Fruit fly (Drosophila melanogaster) whole organism, embryonic: ENCODE measurements around the gene Sys1.

Experiments used
- ATbp ChIP-seq: fragments of 200-800 bp; sonication (Bioruptor generic); optimal IDR thresholded peaks from 2 replicates; lab custom pipeline; 2017; ENCODE audit warnings: missing biosample characterization, mild to moderate bottlenecking, missing genetic modification characterization, missing genetic modification reagents
- Ada2b ChIP-seq: fragments of 200-800 bp; sonication (Bioruptor generic); IDR thresholded peaks from 2 replicates; pipeline ENCODE4 v1.3.6; 2022; ENCODE audit warnings: missing biosample characterization, missing genetic modification characterization
- Atf6 ChIP-seq: fragments of 200-800 bp; sonication (Bioruptor generic); IDR thresholded peaks from 2 replicates; pipeline ENCODE4 v1.3.6; 2022; ENCODE audit warnings: missing biosample characterization, missing genetic modification characterization
- CG1024 ChIP-seq: fragments of 200-800 bp; sonication (Bioruptor generic); IDR thresholded peaks from 2 replicates; pipeline ENCODE4 v1.3.6; 2022; ENCODE audit warnings: missing biosample characterization, missing genetic modification characterization
- CG10543 ChIP-seq: fragments of 200-800 bp; sonication (Bioruptor generic); optimal IDR thresholded peaks from 3 replicates; lab custom pipeline; 2017; ENCODE audit warnings: missing biosample characterization, mild to moderate bottlenecking, missing genetic modification characterization, moderate library complexity
- CG11085 ChIP-seq: fragments of 200-800 bp; sonication (Bioruptor generic); IDR thresholded peaks from 2 replicates; pipeline ENCODE4 v1.3.6; 2022; ENCODE audit warnings: missing biosample characterization, missing genetic modification characterization
- CG11093 ChIP-seq: fragments of 200-800 bp; sonication (Bioruptor generic); IDR thresholded peaks from 3 replicates; pipeline ENCODE4 v1.3.6; 2022; ENCODE audit warnings: missing biosample characterization, missing genetic modification characterization
- CG11247 ChIP-seq: fragments of 200-800 bp; sonication (Bioruptor generic); IDR thresholded peaks from 2 replicates; pipeline ENCODE4 v1.3.6; 2022; ENCODE audit warnings: missing biosample characterization, missing genetic modification characterization
- CG13123 ChIP-seq: fragments of 200-800 bp; sonication (Bioruptor generic); optimal IDR thresholded peaks from 2 replicates; lab custom pipeline; 2016; ENCODE audit warnings: missing biosample characterization, missing genetic modification characterization
- CG13287 ChIP-seq: fragments of 200-800 bp; sonication (Bioruptor generic); IDR thresholded peaks from 2 replicates; pipeline ENCODE4 v1.3.6; 2022; ENCODE audit warnings: missing biosample characterization, missing genetic modification characterization; ENCODE audit not compliant: partially characterized antibody
- CG16779 ChIP-seq: fragments of 200-800 bp; sonication (Bioruptor generic); IDR thresholded peaks from 2 replicates; pipeline ENCODE4 v1.3.6; 2022; ENCODE audit warnings: missing biosample characterization, missing genetic modification characterization
- CG16815 ChIP-seq: fragments of 200-800 bp; sonication (Bioruptor generic); optimal IDR thresholded peaks from 3 replicates; lab custom pipeline; 2017; ENCODE audit warnings: missing biosample characterization, mild to moderate bottlenecking, missing genetic modification characterization
- CG18619 ChIP-seq: fragments of 200-800 bp; sonication (Bioruptor generic); optimal IDR thresholded peaks from 3 replicates; lab custom pipeline; 2017; ENCODE audit warnings: missing biosample characterization, mild to moderate bottlenecking, missing genetic modification characterization
- CG2202 ChIP-seq: fragments of 200-800 bp; sonication (Bioruptor generic); optimal IDR thresholded peaks from 2 replicates; lab custom pipeline; 2018; ENCODE audit warnings: missing biosample characterization, mild to moderate bottlenecking, missing genetic modification characterization
- CG31224 ChIP-seq: fragments of 200-800 bp; sonication (Bioruptor generic); IDR thresholded peaks from 2 replicates; pipeline ENCODE4 v1.3.6; 2022; ENCODE audit warnings: missing biosample characterization, missing genetic modification characterization
- CG3847 ChIP-seq: fragments of 200-800 bp; sonication (Bioruptor generic); IDR thresholded peaks from 2 replicates; pipeline ENCODE4 v1.3.6; 2022; ENCODE audit warnings: missing biosample characterization, missing genetic modification characterization
- CG6254 ChIP-seq: fragments of 200-800 bp; sonication (Bioruptor generic); optimal IDR thresholded peaks from 3 replicates; lab custom pipeline; 2017; ENCODE audit warnings: mild to moderate bottlenecking, missing biosample characterization, missing genetic modification reagents, missing genetic modification characterization
- CG6854 ChIP-seq: fragments of 200-800 bp; sonication (Bioruptor generic); optimal IDR thresholded peaks from 3 replicates; lab custom pipeline; 2017; ENCODE audit warnings: missing biosample characterization, mild to moderate bottlenecking, missing genetic modification characterization
- CG7357 ChIP-seq: fragments of 200-800 bp; sonication (Bioruptor generic); IDR thresholded peaks from 3 replicates; pipeline ENCODE4 v1.3.6; 2022; ENCODE audit warnings: missing biosample characterization, missing genetic modification characterization
- CG7839 ChIP-seq: fragments of 200-800 bp; sonication (Bioruptor generic); optimal IDR thresholded peaks from 3 replicates; lab custom pipeline; 2018; ENCODE audit warnings: missing biosample characterization, mild to moderate bottlenecking, missing genetic modification characterization, moderate library complexity
- CG7963 ChIP-seq: fragments of 200-800 bp; sonication (Bioruptor generic); IDR thresholded peaks from 3 replicates; pipeline ENCODE4 v1.3.6; 2022; ENCODE audit warnings: missing biosample characterization, missing genetic modification characterization; ENCODE audit not compliant: partially characterized antibody
- CG8388 ChIP-seq: fragments of 200-800 bp; sonication (Bioruptor generic); optimal IDR thresholded peaks from 2 replicates; lab custom pipeline; 2019; ENCODE audit warnings: missing biosample characterization, mild to moderate bottlenecking, missing genetic modification characterization, moderate library complexity
- CG9437 ChIP-seq: fragments of 200-800 bp; sonication (Bioruptor generic); optimal IDR thresholded peaks from 2 replicates; lab custom pipeline; 2018; ENCODE audit warnings: missing biosample characterization, mild to moderate bottlenecking, missing genetic modification characterization
- CG9609 ChIP-seq: fragments of 200-800 bp; sonication (Bioruptor generic); optimal IDR thresholded peaks from 3 replicates; lab custom pipeline; 2016; ENCODE audit warnings: missing biosample characterization, missing genetic modification characterization
- CG9727 ChIP-seq: fragments of 200-800 bp; sonication (Bioruptor generic); optimal IDR thresholded peaks from 3 replicates; lab custom pipeline; 2017; ENCODE audit warnings: missing biosample characterization, mild to moderate bottlenecking, missing genetic modification characterization
- CG9797 ChIP-seq: fragments of 200-800 bp; sonication (Bioruptor generic); optimal IDR thresholded peaks from 3 replicates; lab custom pipeline; 2018; ENCODE audit warnings: missing biosample characterization, mild to moderate bottlenecking, missing genetic modification characterization
- CkIIα-i1 ChIP-seq: fragments of 200-800 bp; sonication (Bioruptor generic); IDR thresholded peaks from 2 replicates; pipeline ENCODE4 v1.3.6; 2022; ENCODE audit warnings: missing biosample characterization, missing genetic modification characterization
- D ChIP-seq, 2 experiments: fragments of 200-800 bp in 1 of 2; fragments of >200 bp in 1 of 2; sonication (Bioruptor generic) in 1 of 2; optimal IDR thresholded peaks; 2 replicates in 1 of 2; 3 replicates in 1 of 2; lab custom pipeline; 2017; ENCODE audit warnings: mild to moderate bottlenecking in 1 of 2, missing biosample characterization in 1 of 2, missing genetic modification characterization in 1 of 2, missing genetic modification reagents in 1 of 2
- Dbx ChIP-seq: fragments of 200-800 bp; sonication (Bioruptor generic); IDR thresholded peaks from 3 replicates; pipeline ENCODE4 v1.3.6; 2022; ENCODE audit warnings: missing biosample characterization, missing genetic modification characterization
- Deaf1 ChIP-seq: fragments of 200-800 bp; optimal IDR thresholded peaks from 3 replicates; lab custom pipeline; 2019; ENCODE audit warnings: missing biosample characterization, mild to moderate bottlenecking, missing genetic modification characterization, moderate library complexity
- Fer2 ChIP-seq: fragments of 200-800 bp; sonication (Bioruptor generic); optimal IDR thresholded peaks from 2 replicates; lab custom pipeline; 2018; ENCODE audit warnings: missing biosample characterization, mild to moderate bottlenecking, missing genetic modification characterization, moderate library complexity
- GATAe ChIP-seq: fragments of 200-800 bp; sonication (Bioruptor generic); conservative IDR thresholded peaks from 2 replicates; pipeline ENCODE4 v1.3.6; 2022; ENCODE audit warnings: missing biosample characterization, missing genetic modification characterization
- HLH4C ChIP-seq: fragments of 200-800 bp; sonication (Bioruptor generic); IDR thresholded peaks from 3 replicates; pipeline ENCODE4 v1.3.6; 2022; ENCODE audit warnings: missing biosample characterization, missing genetic modification characterization; ENCODE audit not compliant: partially characterized antibody
- Hr78 ChIP-seq, 2 experiments: fragments of 200-800 bp in 1 of 2; fragments of >200 bp in 1 of 2; sonication (Bioruptor generic) in 1 of 2; optimal IDR thresholded peaks; 2 replicates each; lab custom pipeline; 2017 to 2019; ENCODE audit warnings: missing biosample characterization in 2 of 2, missing genetic modification characterization in 2 of 2, mild to moderate bottlenecking in 1 of 2, moderate library complexity in 1 of 2
- Sin3A ChIP-seq: fragments of >200 bp; optimal IDR thresholded peaks from 2 replicates; lab custom pipeline; 2018
- Six4 ChIP-seq: fragments of 200-800 bp; sonication (Bioruptor generic); optimal IDR thresholded peaks from 2 replicates; lab custom pipeline; 2016; ENCODE audit warnings: missing biosample characterization, missing genetic modification characterization
- Sry-β ChIP-seq: fragments of 200-800 bp; sonication (Bioruptor generic); optimal IDR thresholded peaks from 2 replicates; lab custom pipeline; 2018; ENCODE audit warnings: missing biosample characterization, mild to moderate bottlenecking, missing genetic modification characterization, moderate library complexity
- Trl ChIP-seq, 3 experiments: fragments of >200 bp in 2 of 3; fragments of 200-800 bp in 1 of 3; sonication (Bioruptor generic) in 1 of 3; optimal IDR thresholded peaks; 2 replicates in 1 of 3; 3 replicates in 2 of 3; lab custom pipeline; 2016 to 2017; ENCODE audit warnings: missing biosample characterization in 1 of 3, missing genetic modification characterization in 1 of 3
- abd-A ChIP-seq: fragments of 200-800 bp; sonication (Bioruptor generic); optimal IDR thresholded peaks from 3 replicates; lab custom pipeline; 2019; ENCODE audit warnings: missing biosample characterization, mild to moderate bottlenecking, missing genetic modification characterization, moderate library complexity
- ap ChIP-seq: fragments of 200-800 bp; sonication (Bioruptor generic); IDR thresholded peaks from 2 replicates; pipeline ENCODE4 v1.3.6; 2022; ENCODE audit warnings: missing biosample characterization, missing genetic modification characterization
- chinmo ChIP-seq: fragments of 200-800 bp; sonication (Bioruptor generic); IDR thresholded peaks from 4 replicates; pipeline ENCODE4 v1.3.6; 2022; ENCODE audit warnings: missing biosample characterization, missing genetic modification characterization; ENCODE audit not compliant: partially characterized antibody
- gcm ChIP-seq: fragments of 200-800 bp; sonication (Bioruptor generic); optimal IDR thresholded peaks from 2 replicates; lab custom pipeline; 2019; ENCODE audit warnings: missing biosample characterization, mild to moderate bottlenecking, missing genetic modification characterization, moderate library complexity
- grn ChIP-seq: fragments of 200-800 bp; sonication (Bioruptor generic); optimal IDR thresholded peaks from 3 replicates; lab custom pipeline; 2017; ENCODE audit warnings: missing biosample characterization, missing genetic modification characterization
- insv ChIP-seq, 2 experiments: fragments of 200-800 bp; sonication (Bioruptor generic); optimal IDR thresholded peaks; 3 replicates each; lab custom pipeline; 2016 to 2018; ENCODE audit warnings: missing biosample characterization in 2 of 2, missing genetic modification characterization in 2 of 2
- ken ChIP-seq: fragments of 200-800 bp; sonication (Bioruptor generic); IDR thresholded peaks from 3 replicates; pipeline ENCODE4 v1.3.6; 2022; ENCODE audit warnings: missing biosample characterization, missing genetic modification characterization
- pnt ChIP-seq: fragments of 200-800 bp; sonication (Bioruptor generic); optimal IDR thresholded peaks from 3 replicates; lab custom pipeline; 2016; ENCODE audit warnings: missing biosample characterization, missing genetic modification characterization
- prd ChIP-seq, 3 experiments: fragments of >200 bp in 2 of 3; fragments of 200-800 bp in 1 of 3; sonication (Bioruptor generic) in 1 of 3; optimal IDR thresholded peaks in 2 of 3; IDR thresholded peaks in 1 of 3; 2 replicates in 2 of 3; 3 replicates in 1 of 3; pipeline versions ENCODE4 v1.3.6 to Lab custom; 2017 to 2022; ENCODE audit warnings: missing biosample characterization in 1 of 3, missing genetic modification characterization in 1 of 3
- sim ChIP-seq: fragments of 200-800 bp; sonication (Bioruptor generic); IDR thresholded peaks from 2 replicates; pipeline ENCODE4 v1.3.6; 2022; ENCODE audit warnings: missing biosample characterization, missing genetic modification characterization
- sna ChIP-seq: fragments of 200-800 bp; sonication (Bioruptor generic); IDR thresholded peaks from 2 replicates; pipeline ENCODE4 v1.3.6; 2022; ENCODE audit warnings: missing biosample characterization, missing genetic modification characterization; ENCODE audit not compliant: partially characterized antibody

Sys1 gene

DNA sequence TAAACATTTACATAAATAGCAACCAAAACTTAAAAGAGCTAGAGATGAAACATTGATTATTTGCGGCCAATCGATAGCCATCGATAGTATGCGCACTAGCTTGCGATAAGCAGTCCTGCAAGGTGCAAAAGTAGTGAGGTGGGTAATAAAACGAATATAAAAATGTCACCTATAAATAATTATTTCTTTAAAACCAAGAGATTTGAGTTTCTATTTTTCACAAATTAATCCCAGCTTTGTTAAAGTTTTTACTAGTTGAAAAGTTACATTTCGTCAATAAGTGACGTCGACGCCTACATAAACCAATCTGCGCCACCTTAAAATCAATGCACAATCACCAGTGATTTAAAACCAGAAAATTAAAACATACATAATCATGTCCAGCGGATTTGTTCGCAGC lies 1.9 kb upstream of the Sys1 start, which contains the start of the genes Mkk4 and SLIRP2 (continued):
- peak; percentile 97 for TF ChIP-seq ATbp (GFP tag; lab: Kevin White, UChicago)
- peak; percentile 95 for TF ChIP-seq CG9437 (GFP tag; lab: Kevin White, UChicago)
- peak; percentile 99 for TF ChIP-seq Atf6 (GFP tag; lab: Robert Waterston, UW)
- TF ChIP-seq CG11085 (GFP tag; lab: Robert Waterston, UW): peak; percentile 98
- peak; percentile 99 for TF ChIP-seq CG16815 (GFP tag; lab: Kevin White, UChicago)
- peak; percentile 89 for TF ChIP-seq CG13287 (GFP tag; lab: Robert Waterston, UW)
- TF ChIP-seq CkIIα-i1: peak; percentile 95
- TF ChIP-seq sna (GFP tag; lab: Robert Waterston, UW): peak; percentile 83
- TF ChIP-seq CG11247 (GFP tag; lab: Robert Waterston, UW): peak; percentile 99
- TF ChIP-seq CG11093 (GFP tag; lab: Robert Waterston, UW): peak; percentile 98
- peak; percentile 99 for TF ChIP-seq CG18619 (GFP tag; lab: Kevin White, UChicago)
- peak; percentile 82 for TF ChIP-seq CG7963 (GFP tag; lab: Robert Waterston, UW)
- peak; percentile 97 for TF ChIP-seq CG6854 (GFP tag; lab: Kevin White, UChicago)
- TF ChIP-seq Sin3A (lab: Kevin White, UChicago): peak; percentile 86
- TF ChIP-seq Deaf1 (tag; lab: Kevin White, UChicago): peak; percentile 87
- TF ChIP-seq CG2202 (tag; lab: Kevin White, UChicago): peak; percentile 98
- peak; percentile 97 for TF ChIP-seq GATAe (GFP tag; lab: Robert Waterston, UW)
- no peak for TF ChIP-seq D (optimal IDR thresholded peaks at IDR 0.05; lab: Kevin White, UChicago)
- peak; percentile 98 for TF ChIP-seq D (GFP tag; optimal IDR thresholded peaks at IDR 0.05; lab: Kevin White, UChicago)
- peak; percentile 99 for TF ChIP-seq CG9609 (GFP tag; lab: Kevin White, UChicago)
- TF ChIP-seq CG7839 (tag; lab: Kevin White, UChicago): peak; percentile 99
- peak; percentile 96 for TF ChIP-seq CG7357 (GFP tag; lab: Robert Waterston, UW)
- peak; percentile 98 for TF ChIP-seq CG13123 (GFP tag; lab: Kevin White, UChicago)
- peak; percentile 98 for TF ChIP-seq pnt (GFP tag; lab: Kevin White, UChicago)
- no peak for TF ChIP-seq abd-A (tag; lab: Kevin White, UChicago)
- TF ChIP-seq ap: peak; percentile 98
- peak; percentile 99 for TF ChIP-seq Six4 (GFP tag; lab: Kevin White, UChicago)
- TF ChIP-seq chinmo (GFP tag; lab: Robert Waterston, UW): peak; percentile 75; the same call in 1 of the 4 replicates
- peak; percentile 99 for TF ChIP-seq Dbx (GFP tag; lab: Robert Waterston, UW)
- peak; percentile 98 for TF ChIP-seq CG10543 (GFP tag; lab: Kevin White, UChicago)
- TF ChIP-seq prd (optimal IDR thresholded peaks at IDR 0.05; lab: Kevin White, UChicago): no peak
- peak; percentile 99 for TF ChIP-seq prd (GFP tag; IDR thresholded peaks at IDR 0.05; lab: Robert Waterston, UW)
- TF ChIP-seq CG6254: peak; percentile 97
- peak; percentile 99 for TF ChIP-seq CG9727 (GFP tag; lab: Kevin White, UChicago)
- peak; percentile 99 for TF ChIP-seq CG3847 (GFP tag; lab: Robert Waterston, UW)
- peak; percentile 98 for TF ChIP-seq Fer2 (tag; lab: Kevin White, UChicago)
- peak; percentile 99 for TF ChIP-seq ken
- TF ChIP-seq Hr78 (GFP tag; optimal IDR thresholded peaks at IDR 0.05; lab: Kevin White, UChicago): peak in 1 of 2 experiments; percentile 92
- TF ChIP-seq grn (GFP tag; lab: Kevin White, UChicago): peak; percentile 91
- TF ChIP-seq CG16779 (GFP tag; lab: Robert Waterston, UW): peak; percentile 97
- TF ChIP-seq Sry-β (GFP tag; lab: Kevin White, UChicago): peak; percentile 75
- TF ChIP-seq Trl (optimal IDR thresholded peaks at IDR 0.05; lab: Kevin White, UChicago): no peak
- peak; percentile 99 for TF ChIP-seq Trl (GFP tag; optimal IDR thresholded peaks at IDR 0.05; lab: Kevin White, UChicago)
- TF ChIP-seq CG9797: peak; percentile 64
- peak; percentile 96 for TF ChIP-seq CG1024 (GFP tag; lab: Robert Waterston, UW)
- peak; percentile 80 for TF ChIP-seq HLH4C (GFP tag; lab: Robert Waterston, UW)
- peak; percentile 99 for TF ChIP-seq gcm (GFP tag; lab: Kevin White, UChicago)
- peak; percentile 99 for TF ChIP-seq Ada2b (GFP tag; lab: Robert Waterston, UW)
- peak; percentile 29 to 81 for TF ChIP-seq insv (GFP tag; optimal IDR thresholded peaks at IDR 0.05; lab: Kevin White, UChicago)
- TF ChIP-seq sim (GFP tag; lab: Robert Waterston, UW): peak; percentile 98
- peak; percentile 97 for TF ChIP-seq CG31224
- TF ChIP-seq CG8388: peak; percentile 98
